Fruit fly (Drosophila melanogaster) whole organism, adult: ENCODE measurements around the gene CG15629.

Experiments
- CG11617 ChIP-seq: fragments of 200-800 bp; sonication (Bioruptor generic); optimal IDR thresholded peaks from 2 replicates; lab custom pipeline; 2017; ENCODE audit warnings: mild to moderate bottlenecking, missing biosample characterization, missing genetic modification reagents, missing genetic modification characterization
- CG12768 ChIP-seq: fragments of 200-800 bp; sonication (Bioruptor generic); optimal IDR thresholded peaks from 2 replicates; lab custom pipeline; 2017; ENCODE audit warnings: missing biosample characterization, missing genetic modification characterization, mild to moderate bottlenecking, moderate library complexity, missing genetic modification reagents
- CG14711 ChIP-seq: fragments of 200-800 bp; sonication (Bioruptor generic); optimal IDR thresholded peaks from 2 replicates; lab custom pipeline; 2018; ENCODE audit warnings: missing biosample characterization, mild to moderate bottlenecking, missing genetic modification characterization, moderate library complexity
- CG1620 ChIP-seq: fragments of 200-800 bp; sonication (Bioruptor generic); optimal IDR thresholded peaks from 2 replicates; lab custom pipeline; 2016; ENCODE audit warnings: missing biosample characterization, missing genetic modification characterization
- CG33017 ChIP-seq: fragments of 200-800 bp; sonication (Bioruptor generic); optimal IDR thresholded peaks from 2 replicates; lab custom pipeline; 2018; ENCODE audit warnings: missing biosample characterization, mild to moderate bottlenecking, missing genetic modification characterization, moderate library complexity
- CG5204 ChIP-seq: fragments of 200-800 bp; sonication (Bioruptor generic); optimal IDR thresholded peaks from 2 replicates; lab custom pipeline; 2016; ENCODE audit warnings: missing biosample characterization, missing genetic modification characterization
- CG7045 ChIP-seq: fragments of 200-800 bp; sonication (Bioruptor generic); optimal IDR thresholded peaks from 2 replicates; lab custom pipeline; 2017; ENCODE audit warnings: missing biosample characterization, mild to moderate bottlenecking, missing genetic modification characterization
- CG7101 ChIP-seq: fragments of 200-800 bp; sonication (Bioruptor generic); optimal IDR thresholded peaks from 2 replicates; lab custom pipeline; 2018; ENCODE audit warnings: missing biosample characterization, mild to moderate bottlenecking, missing genetic modification characterization, moderate library complexity
- Clk ChIP-seq: fragments of 200-800 bp; sonication (Bioruptor generic); optimal IDR thresholded peaks from 2 replicates; lab custom pipeline; 2017; ENCODE audit warnings: missing biosample characterization, missing genetic modification characterization
- Crg-1 ChIP-seq: fragments of 200-800 bp; sonication (Bioruptor generic); optimal IDR thresholded peaks from 2 replicates; lab custom pipeline; 2016; ENCODE audit warnings: missing biosample characterization, missing genetic modification characterization
- Hr96 ChIP-seq: fragments of 200-800 bp; sonication (Bioruptor generic); optimal IDR thresholded peaks from 2 replicates; lab custom pipeline; 2016; ENCODE audit warnings: missing biosample characterization, missing genetic modification characterization
- Mnt ChIP-seq: fragments of 200-800 bp; sonication (Bioruptor generic); optimal IDR thresholded peaks from 2 replicates; lab custom pipeline; 2016; ENCODE audit warnings: missing biosample characterization, mild to moderate bottlenecking, missing genetic modification characterization
- bab1 ChIP-seq: fragments of 200-800 bp; sonication (Bioruptor generic); optimal IDR thresholded peaks from 3 replicates; lab custom pipeline; 2019; ENCODE audit warnings: missing biosample characterization, mild to moderate bottlenecking, missing genetic modification characterization, moderate library complexity
- cic ChIP-seq: fragments of 200-800 bp; sonication (Bioruptor generic); optimal IDR thresholded peaks from 2 replicates; lab custom pipeline; 2017; ENCODE audit warnings: missing biosample characterization, mild to moderate bottlenecking, missing genetic modification characterization, moderate library complexity
- cnc ChIP-seq, 2 experiments: fragments of >200 bp; optimal IDR thresholded peaks; 2 replicates each; lab custom pipeline; 2017
- kay ChIP-seq: fragments of 200-800 bp; sonication (Bioruptor generic); peaks from one replicate; lab custom pipeline; 2016; ENCODE audit warnings: missing biosample characterization, missing genetic modification characterization, borderline replicate concordance
- ovo ChIP-seq: fragments of 200-800 bp; sonication (Bioruptor generic); optimal IDR thresholded peaks from 2 replicates; lab custom pipeline; 2016; ENCODE audit warnings: missing biosample characterization, missing genetic modification characterization
- pad ChIP-seq: fragments of 200-800 bp; sonication (Bioruptor generic); optimal IDR thresholded peaks from 3 replicates; lab custom pipeline; 2017; ENCODE audit warnings: missing biosample characterization, missing genetic modification characterization, mild to moderate bottlenecking, moderate library complexity, missing genetic modification reagents
- tj ChIP-seq: fragments of 200-800 bp; sonication (Bioruptor generic); optimal IDR thresholded peaks from 3 replicates; lab custom pipeline; 2017; ENCODE audit warnings: missing biosample characterization, mild to moderate bottlenecking, missing genetic modification characterization, moderate library complexity
- toe ChIP-seq: fragments of 200-800 bp; sonication (Bioruptor generic); optimal IDR thresholded peaks from 2 replicates; lab custom pipeline; 2016; ENCODE audit warnings: missing biosample characterization, missing genetic modification characterization

The CG15629 gene

DNA sequence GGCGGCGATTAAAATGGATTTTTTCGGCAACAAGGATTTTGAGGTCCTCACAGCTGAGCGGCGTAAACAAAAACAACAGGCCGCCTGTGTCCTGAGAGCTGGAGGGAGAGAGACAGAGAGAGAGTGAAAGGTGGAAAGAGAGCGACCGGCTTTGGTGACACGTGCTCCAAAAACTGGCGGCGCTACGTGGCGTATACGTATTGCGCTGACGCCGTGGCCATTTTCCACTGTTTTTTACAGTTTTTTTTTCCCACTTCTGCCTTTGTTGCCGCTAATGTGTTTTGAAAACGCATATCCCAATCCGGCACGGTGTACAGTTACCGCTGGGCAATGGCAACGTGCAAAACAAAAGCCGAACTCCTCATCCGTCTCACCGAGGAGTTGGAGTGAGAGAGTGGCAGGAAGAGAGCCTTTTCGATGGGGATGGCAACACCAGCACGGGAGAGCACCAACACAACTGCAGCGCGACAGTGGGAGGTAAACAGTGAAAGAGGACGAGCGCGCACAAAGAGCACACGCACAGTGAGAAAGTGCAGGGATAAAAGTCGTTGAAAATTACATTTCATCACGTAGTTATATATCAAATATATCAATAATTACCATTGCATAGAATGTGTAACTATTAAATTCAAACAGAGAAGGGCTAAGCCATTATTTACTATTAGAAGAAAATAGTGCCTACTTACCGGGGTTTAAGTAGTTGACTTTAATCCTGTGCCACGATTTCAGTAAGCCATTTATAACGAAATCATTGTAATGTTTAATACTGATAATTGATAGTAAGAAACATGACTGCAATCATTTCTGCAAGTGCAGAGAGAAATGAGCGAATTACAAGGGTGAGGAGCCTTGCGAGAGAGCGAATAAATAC is 7.9 kb downstream of the CG15629 start:
- no peak for TF ChIP-seq Clk
- peak; percentile 40 for TF ChIP-seq CG11617 (GFP tag; lab: Kevin White, UChicago)
- peak; percentile 15 for TF ChIP-seq CG1620 (GFP tag; lab: Kevin White, UChicago)
- TF ChIP-seq bab1 (GFP tag; lab: Kevin White, UChicago) = no peak
- peak; percentile 70 for TF ChIP-seq CG5204
- TF ChIP-seq toe (GFP tag; lab: Kevin White, UChicago) = peak; percentile 68
- peak; percentile 25 for TF ChIP-seq CG33017 (tag; lab: Kevin White, UChicago)

DNA sequence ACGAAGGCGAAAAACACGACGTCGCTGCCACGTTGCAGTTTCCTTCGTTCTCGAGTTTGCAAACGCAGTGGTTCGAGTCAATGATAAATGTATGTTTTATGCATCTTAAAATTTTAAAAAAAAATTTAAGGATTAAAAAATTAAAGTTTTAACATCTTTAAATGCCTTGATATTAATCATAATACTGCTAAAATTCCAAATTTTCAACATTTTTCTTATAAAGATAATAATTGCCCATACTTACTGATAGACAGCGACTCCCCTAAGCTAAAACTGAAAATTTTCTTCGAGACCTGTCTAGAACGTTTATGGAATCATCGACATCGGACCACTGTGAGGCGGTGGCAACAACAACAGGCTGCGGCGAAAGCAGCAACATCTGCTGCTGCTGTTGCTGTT is 8.5 kb downstream of the CG15629 start:
- TF ChIP-seq CG5204 (peak; percentile 55), pad (GFP tag; lab: Kevin White, UChicago) (peak; percentile 26), Crg-1 (GFP tag; lab: Kevin White, UChicago) (no peak), Hr96 (GFP tag; lab: Kevin White, UChicago) (peak; percentile 63), CG33017 (tag; lab: Kevin White, UChicago) (peak; percentile 34), CG7101 (tag; lab: Kevin White, UChicago) (peak; percentile 42), cnc (optimal IDR thresholded peaks at IDR 0.05; lab: Kevin White, UChicago) (no peak), CG7045 (GFP tag; lab: Kevin White, UChicago) (peak; percentile 76), CG1620 (GFP tag; lab: Kevin White, UChicago) (no peak), CG12768 (GFP tag; lab: Kevin White, UChicago) (peak; percentile 68), CG14711 (peak; percentile 28), tj (GFP tag; lab: Kevin White, UChicago) (no peak), CG11617 (GFP tag; lab: Kevin White, UChicago) (peak; percentile 31), Clk (peak; percentile 39), toe (GFP tag; lab: Kevin White, UChicago) (peak; percentile 23)

DNA sequence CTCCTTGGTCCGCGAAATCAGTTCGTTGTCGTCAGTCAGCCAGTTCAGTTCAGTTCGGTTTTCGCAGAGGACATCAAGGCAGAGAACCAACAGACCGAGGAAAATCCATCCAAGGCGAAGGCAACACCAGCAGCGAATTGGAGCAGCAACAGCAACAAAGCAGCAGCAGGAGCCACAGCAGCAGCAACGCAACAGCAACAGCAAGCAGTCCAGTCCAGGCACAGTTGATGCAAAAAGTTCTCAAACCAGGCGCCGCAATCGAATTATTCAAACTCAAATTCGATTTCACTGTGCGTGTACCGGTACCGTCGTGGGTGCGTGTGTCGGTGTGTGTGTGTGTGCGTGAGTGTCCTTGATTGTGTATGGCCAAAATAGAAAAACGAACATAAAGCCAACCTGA is 8.9 kb downstream of the CG15629 start, which contains the start of gene CG15628:
Gene CG15628 (plus strand): TSS at position 18 of the 400 bp plus-strand sequence.
- TF ChIP-seq Clk (no peak), kay (GFP tag; lab: Kevin White, UChicago) (no peak), pad (GFP tag; lab: Kevin White, UChicago) (no peak), CG7045 (GFP tag; lab: Kevin White, UChicago) (no peak), CG5204 (no peak), CG11617 (GFP tag; lab: Kevin White, UChicago) (no peak), CG7101 (tag; lab: Kevin White, UChicago) (no peak), bab1 (GFP tag; lab: Kevin White, UChicago) (no peak), CG33017 (tag; lab: Kevin White, UChicago) (no peak)

DNA sequence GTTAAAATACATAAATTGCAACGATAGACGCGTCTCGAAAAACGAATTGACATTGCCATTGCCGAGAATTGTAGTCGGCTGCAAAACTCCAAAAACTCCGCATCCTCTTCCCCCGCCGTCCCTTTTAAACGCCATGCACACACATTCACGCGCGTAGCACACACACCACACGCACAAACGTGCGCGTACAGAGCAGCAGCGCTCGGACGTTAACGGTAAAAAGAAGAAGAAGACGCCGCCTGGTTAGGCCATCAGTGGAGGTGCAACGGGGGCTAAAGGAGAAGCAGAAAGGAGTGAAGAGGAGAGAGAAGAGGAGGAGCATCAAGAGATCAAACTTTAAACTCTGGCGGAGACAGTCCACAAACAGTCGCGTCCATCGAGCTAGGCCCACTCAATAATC is 9.4 kb downstream of the CG15629 start:
- TF ChIP-seq Hr96 (GFP tag; lab: Kevin White, UChicago) (no peak), kay (GFP tag; lab: Kevin White, UChicago) (no peak), pad (GFP tag; lab: Kevin White, UChicago) (no peak), CG33017 (tag; lab: Kevin White, UChicago) (no peak), ovo (GFP tag; lab: Kevin White, UChicago) (no peak), bab1 (GFP tag; lab: Kevin White, UChicago) (no peak), Crg-1 (GFP tag; lab: Kevin White, UChicago) (no peak)

DNA sequence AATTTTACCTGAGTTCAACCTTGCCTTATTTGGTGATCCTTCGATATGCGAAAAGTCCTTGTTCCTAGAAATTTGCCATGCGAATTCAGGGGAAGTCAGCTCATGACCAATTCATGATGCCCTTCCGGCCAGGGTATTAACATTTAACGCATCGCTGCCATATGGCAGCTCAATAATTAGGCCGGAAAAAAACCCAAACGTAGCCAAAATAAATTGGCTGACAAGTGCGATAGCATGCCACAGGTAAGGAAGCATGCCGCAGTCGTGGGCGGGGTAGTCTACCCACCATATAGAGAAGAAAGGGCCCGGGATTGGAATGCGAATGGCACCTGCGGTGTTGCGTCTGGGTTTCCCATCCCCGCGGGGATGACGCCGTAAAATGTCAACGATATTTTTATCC is 11.0 kb downstream of the CG15629 start:
- no peak for TF ChIP-seq CG5204
- no peak for TF ChIP-seq CG7045 (GFP tag; lab: Kevin White, UChicago)
- no peak for TF ChIP-seq cic (GFP tag; lab: Kevin White, UChicago)

DNA sequence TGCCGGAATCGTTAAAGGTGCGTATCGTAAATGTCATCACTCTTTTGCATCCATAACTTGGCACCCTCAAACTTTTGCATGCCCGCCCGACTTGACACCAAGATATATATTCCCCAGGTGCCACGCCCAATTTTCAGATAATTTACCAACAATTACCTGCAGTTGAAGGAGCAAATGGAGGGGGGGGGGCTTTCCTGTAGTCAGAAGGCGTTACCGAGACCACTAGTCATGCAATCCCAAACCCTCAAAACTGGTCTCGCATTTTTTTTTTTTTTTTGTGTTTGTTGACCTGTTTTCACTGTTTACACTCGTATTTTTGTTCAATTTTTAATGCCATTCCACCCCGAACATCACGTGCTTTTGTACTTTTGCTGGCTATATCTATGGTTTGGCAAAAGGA is 12.9 kb downstream of the CG15629 start:
- TF ChIP-seq CG12768 (GFP tag; lab: Kevin White, UChicago) (no peak), cnc (optimal IDR thresholded peaks at IDR 0.05; lab: Kevin White, UChicago) (no peak), ovo (GFP tag; lab: Kevin White, UChicago) (no peak), CG1620 (GFP tag; lab: Kevin White, UChicago) (no peak), CG14711 (no peak), Crg-1 (GFP tag; lab: Kevin White, UChicago) (no peak), kay (GFP tag; lab: Kevin White, UChicago) (no peak), pad (GFP tag; lab: Kevin White, UChicago) (no peak), bab1 (GFP tag; lab: Kevin White, UChicago) (no peak), CG5204 (no peak), toe (GFP tag; lab: Kevin White, UChicago) (no peak), CG11617 (GFP tag; lab: Kevin White, UChicago) (no peak), tj (GFP tag; lab: Kevin White, UChicago) (no peak), CG7045 (GFP tag; lab: Kevin White, UChicago) (no peak), cic (GFP tag; lab: Kevin White, UChicago) (no peak), Mnt (GFP tag; lab: Kevin White, UChicago) (no peak), Hr96 (GFP tag; lab: Kevin White, UChicago) (no peak)
